Fruit fly (Drosophila melanogaster) whole organism, adult: Measurements from ENCODE around the gene CG9184.

ENCODE experiments used
- CG11617 ChIP-seq: fragments of 200-800 bp; sonication (Bioruptor generic); optimal IDR thresholded peaks from 2 replicates; lab custom pipeline; 2017; ENCODE audit warnings: mild to moderate bottlenecking, missing biosample characterization, missing genetic modification reagents, missing genetic modification characterization
- CG12768 ChIP-seq: fragments of 200-800 bp; sonication (Bioruptor generic); optimal IDR thresholded peaks from 2 replicates; lab custom pipeline; 2017; ENCODE audit warnings: missing biosample characterization, missing genetic modification characterization, mild to moderate bottlenecking, moderate library complexity, missing genetic modification reagents
- CG14711 ChIP-seq: fragments of 200-800 bp; sonication (Bioruptor generic); optimal IDR thresholded peaks from 2 replicates; lab custom pipeline; 2018; ENCODE audit warnings: missing biosample characterization, mild to moderate bottlenecking, missing genetic modification characterization, moderate library complexity
- CG1620 ChIP-seq: fragments of 200-800 bp; sonication (Bioruptor generic); optimal IDR thresholded peaks from 2 replicates; lab custom pipeline; 2016; ENCODE audit warnings: missing biosample characterization, missing genetic modification characterization
- CG33017 ChIP-seq: fragments of 200-800 bp; sonication (Bioruptor generic); optimal IDR thresholded peaks from 2 replicates; lab custom pipeline; 2018; ENCODE audit warnings: missing biosample characterization, mild to moderate bottlenecking, missing genetic modification characterization, moderate library complexity
- CG5204 ChIP-seq: fragments of 200-800 bp; sonication (Bioruptor generic); optimal IDR thresholded peaks from 2 replicates; lab custom pipeline; 2016; ENCODE audit warnings: missing biosample characterization, missing genetic modification characterization
- CG7045 ChIP-seq: fragments of 200-800 bp; sonication (Bioruptor generic); optimal IDR thresholded peaks from 2 replicates; lab custom pipeline; 2017; ENCODE audit warnings: missing biosample characterization, mild to moderate bottlenecking, missing genetic modification characterization
- CG7101 ChIP-seq: fragments of 200-800 bp; sonication (Bioruptor generic); optimal IDR thresholded peaks from 2 replicates; lab custom pipeline; 2018; ENCODE audit warnings: missing biosample characterization, mild to moderate bottlenecking, missing genetic modification characterization, moderate library complexity
- Clk ChIP-seq: fragments of 200-800 bp; sonication (Bioruptor generic); optimal IDR thresholded peaks from 2 replicates; lab custom pipeline; 2017; ENCODE audit warnings: missing biosample characterization, missing genetic modification characterization
- Crg-1 ChIP-seq: fragments of 200-800 bp; sonication (Bioruptor generic); optimal IDR thresholded peaks from 2 replicates; lab custom pipeline; 2016; ENCODE audit warnings: missing biosample characterization, missing genetic modification characterization
- Hr96 ChIP-seq: fragments of 200-800 bp; sonication (Bioruptor generic); optimal IDR thresholded peaks from 2 replicates; lab custom pipeline; 2016; ENCODE audit warnings: missing biosample characterization, missing genetic modification characterization
- Mnt ChIP-seq: fragments of 200-800 bp; sonication (Bioruptor generic); optimal IDR thresholded peaks from 2 replicates; lab custom pipeline; 2016; ENCODE audit warnings: missing biosample characterization, mild to moderate bottlenecking, missing genetic modification characterization
- bab1 ChIP-seq: fragments of 200-800 bp; sonication (Bioruptor generic); optimal IDR thresholded peaks from 3 replicates; lab custom pipeline; 2019; ENCODE audit warnings: missing biosample characterization, mild to moderate bottlenecking, missing genetic modification characterization, moderate library complexity
- cic ChIP-seq: fragments of 200-800 bp; sonication (Bioruptor generic); optimal IDR thresholded peaks from 2 replicates; lab custom pipeline; 2017; ENCODE audit warnings: missing biosample characterization, mild to moderate bottlenecking, missing genetic modification characterization, moderate library complexity
- cnc ChIP-seq, 2 experiments: fragments of >200 bp; optimal IDR thresholded peaks; 2 replicates each; lab custom pipeline; 2017
- kay ChIP-seq: fragments of 200-800 bp; sonication (Bioruptor generic); peaks from one replicate; lab custom pipeline; 2016; ENCODE audit warnings: missing biosample characterization, missing genetic modification characterization, borderline replicate concordance
- ovo ChIP-seq: fragments of 200-800 bp; sonication (Bioruptor generic); optimal IDR thresholded peaks from 2 replicates; lab custom pipeline; 2016; ENCODE audit warnings: missing biosample characterization, missing genetic modification characterization
- pad ChIP-seq: fragments of 200-800 bp; sonication (Bioruptor generic); optimal IDR thresholded peaks from 3 replicates; lab custom pipeline; 2017; ENCODE audit warnings: missing biosample characterization, missing genetic modification characterization, mild to moderate bottlenecking, moderate library complexity, missing genetic modification reagents
- tj ChIP-seq: fragments of 200-800 bp; sonication (Bioruptor generic); optimal IDR thresholded peaks from 3 replicates; lab custom pipeline; 2017; ENCODE audit warnings: missing biosample characterization, mild to moderate bottlenecking, missing genetic modification characterization, moderate library complexity
- toe ChIP-seq: fragments of 200-800 bp; sonication (Bioruptor generic); optimal IDR thresholded peaks from 2 replicates; lab custom pipeline; 2016; ENCODE audit warnings: missing biosample characterization, missing genetic modification characterization

Gene CG9184

dm6 chr3L:1334571-1335427 lies 12.2 kb upstream of the CG9184 start, which contains the start of the genes Hmbs and CG2211:
Hmbs (plus strand) TSS chr3L:1334889.
CG2211 (minus strand) TSS chr3L:1335359.
- TF ChIP-seq Crg-1 (peak; percentile 69), CG33017 (tag; lab: Kevin White, UChicago) (peak; percentile 55), Hr96 (GFP tag; lab: Kevin White, UChicago) (peak; percentile 92), CG5204 (GFP tag; lab: Kevin White, UChicago) (no peak), Mnt (GFP tag; lab: Kevin White, UChicago) (peak; percentile 79), bab1 (GFP tag; lab: Kevin White, UChicago) (peak; percentile 96), tj (GFP tag; lab: Kevin White, UChicago) (peak; percentile 35), CG11617 (GFP tag; lab: Kevin White, UChicago) (peak; percentile 73), CG7101 (tag; lab: Kevin White, UChicago) (peak; percentile 68), toe (no peak), CG7045 (GFP tag; lab: Kevin White, UChicago) (peak; percentile 84), CG1620 (GFP tag; lab: Kevin White, UChicago) (peak; percentile 87), Clk (GFP tag; lab: Kevin White, UChicago) (peak; percentile 82), ovo (GFP tag; lab: Kevin White, UChicago) (peak; percentile 83), pad (GFP tag; lab: Kevin White, UChicago) (no peak), cnc (optimal IDR thresholded peaks at IDR 0.05; lab: Kevin White, UChicago) (no peak), CG12768 (GFP tag; lab: Kevin White, UChicago) (peak; percentile 61), CG14711 (peak; percentile 98), kay (GFP tag; lab: Kevin White, UChicago) (no peak), cic (GFP tag; lab: Kevin White, UChicago) (peak; percentile 76)

- TF ChIP-seq CG1620 (GFP tag; lab: Kevin White, UChicago) (no peak), cic (GFP tag; lab: Kevin White, UChicago) (no peak), toe (no peak), pad (GFP tag; lab: Kevin White, UChicago) (no peak), CG33017 (tag; lab: Kevin White, UChicago) (no peak), tj (GFP tag; lab: Kevin White, UChicago) (no peak), Hr96 (GFP tag; lab: Kevin White, UChicago) (no peak), ovo (GFP tag; lab: Kevin White, UChicago) (no peak)
Observed at dm6 chr3L:1332973-1333372, 10.4 kb upstream of the CG9184 start, which contains the start of gene msd5. msd5 (minus strand) TSS chr3L:1333146.

dm6 chr3L:1331542-1331941 lies 8.9 kb upstream of the CG9184 start, which contains the start of gene msd1:
msd1 (plus strand) TSS chr3L:1331744.
- TF ChIP-seq CG5204 (GFP tag; lab: Kevin White, UChicago) = no peak
- TF ChIP-seq CG1620 (GFP tag; lab: Kevin White, UChicago) = no peak
- no peak for TF ChIP-seq cnc (optimal IDR thresholded peaks at IDR 0.05; lab: Kevin White, UChicago)
- no peak for TF ChIP-seq CG11617 (GFP tag; lab: Kevin White, UChicago)
- no peak for TF ChIP-seq CG7101 (tag; lab: Kevin White, UChicago)
- TF ChIP-seq tj (GFP tag; lab: Kevin White, UChicago) = no peak
- no peak for TF ChIP-seq ovo (GFP tag; lab: Kevin White, UChicago)
- no peak for TF ChIP-seq Mnt (GFP tag; lab: Kevin White, UChicago)
- no peak for TF ChIP-seq Clk (GFP tag; lab: Kevin White, UChicago)
- no peak for TF ChIP-seq kay (GFP tag; lab: Kevin White, UChicago)
- no peak for TF ChIP-seq toe
- TF ChIP-seq Hr96 (GFP tag; lab: Kevin White, UChicago) = no peak
- no peak for TF ChIP-seq bab1 (GFP tag; lab: Kevin White, UChicago)
- TF ChIP-seq CG12768 (GFP tag; lab: Kevin White, UChicago) = no peak
- no peak for TF ChIP-seq cic (GFP tag; lab: Kevin White, UChicago)

- no peak for TF ChIP-seq CG14711
- TF ChIP-seq CG7101 (tag; lab: Kevin White, UChicago) = peak; percentile 24
- TF ChIP-seq ovo (GFP tag; lab: Kevin White, UChicago) = no peak
- TF ChIP-seq CG33017 (tag; lab: Kevin White, UChicago) = peak; percentile 20
- TF ChIP-seq CG12768 (GFP tag; lab: Kevin White, UChicago) = no peak
- TF ChIP-seq cnc (optimal IDR thresholded peaks at IDR 0.05; lab: Kevin White, UChicago) = no peak
Observed at dm6 chr3L:1330420-1330819, 7.8 kb upstream of the CG9184 start.

- TF ChIP-seq CG5204 (GFP tag; lab: Kevin White, UChicago) = no peak
- TF ChIP-seq CG33017 (tag; lab: Kevin White, UChicago) = no peak
- TF ChIP-seq Mnt (GFP tag; lab: Kevin White, UChicago) = peak; percentile 13
- TF ChIP-seq tj (GFP tag; lab: Kevin White, UChicago) = peak; percentile 46
- no peak for TF ChIP-seq CG14711
- TF ChIP-seq Crg-1 = no peak
- TF ChIP-seq kay (GFP tag; lab: Kevin White, UChicago) = no peak
- no peak for TF ChIP-seq cic (GFP tag; lab: Kevin White, UChicago)
- peak; percentile 17 for TF ChIP-seq pad (GFP tag; lab: Kevin White, UChicago)
- TF ChIP-seq CG12768 (GFP tag; lab: Kevin White, UChicago) = no peak
- no peak for TF ChIP-seq cnc (optimal IDR thresholded peaks at IDR 0.05; lab: Kevin White, UChicago)
- TF ChIP-seq bab1 (GFP tag; lab: Kevin White, UChicago) = no peak
- no peak for TF ChIP-seq CG11617 (GFP tag; lab: Kevin White, UChicago)
- no peak for TF ChIP-seq CG7101 (tag; lab: Kevin White, UChicago)
- TF ChIP-seq CG1620 (GFP tag; lab: Kevin White, UChicago) = no peak
Observed at dm6 chr3L:1329724-1330123, 7.1 kb upstream of the CG9184 start, which contains the start of gene ND-ACP. ND-ACP (plus strand) TSS chr3L:1329949.
